Worm (Caenorhabditis elegans) whole organism, L4 larva: ENCODE data around the gene F26H11.8.
A peak's percentile ranks its signal among the peaks of the same experiment; 100 is the strongest.

Source experiments
- F49E8.2 ChIP-seq: sonication (generic microtip); optimal IDR thresholded peaks from 2 replicates; lab custom pipeline; 2016; ENCODE audit warnings: missing compliant biosample characterization, mild to moderate bottlenecking, missing genetic modification characterization, borderline replicate concordance
- T26A8.4 ChIP-seq: fragments of 200-800 bp; sonication (Bioruptor generic); IDR thresholded peaks from 2 replicates; pipeline ENCODE4 v1.3.6; 2022; ENCODE audit warnings: missing genetic modification characterization, missing compliant biosample characterization
- Y5F2A.4 ChIP-seq: fragments of 200-800 bp; sonication (Bioruptor generic); optimal IDR thresholded peaks from 2 replicates; lab custom pipeline; 2018; ENCODE audit warnings: mild to moderate bottlenecking, missing genetic modification characterization, missing compliant biosample characterization
- ZK337.2 ChIP-seq: fragments of 200-800 bp; sonication (Bioruptor generic); IDR thresholded peaks from 2 replicates; pipeline ENCODE4 v1.3.6; 2022; ENCODE audit warnings: missing genetic modification reagents, missing genetic modification characterization, missing compliant biosample characterization
- aly-2 ChIP-seq: sonication (generic microtip); optimal IDR thresholded peaks from 2 replicates; lab custom pipeline; 2018; ENCODE audit warnings: missing biosample characterization, missing genetic modification characterization
- cey-2 ChIP-seq: sonication (generic microtip); optimal IDR thresholded peaks from 3 replicates; lab custom pipeline; 2017; ENCODE audit warnings: missing genetic modification characterization, mild to moderate bottlenecking, missing compliant biosample characterization, antibody characterized with exemption, borderline replicate concordance; ENCODE audit not compliant: insufficient read depth
- ctbp-1 ChIP-seq: fragments of 200-800 bp; sonication (Bioruptor generic); IDR thresholded peaks from 2 replicates; pipeline ENCODE4 v1.3.6; 2022; ENCODE audit warnings: missing genetic modification reagents, missing genetic modification characterization, missing compliant biosample characterization
- daf-12 ChIP-seq: fragments of 150-350 bp; optimal IDR thresholded peaks from 2 replicates; lab custom pipeline; 2014; ENCODE audit warnings: missing biosample characterization, missing genetic modification reagents, missing genetic modification characterization
- daf-19 ChIP-seq: fragments of 200-800 bp; sonication (Bioruptor generic); conservative IDR thresholded peaks from 2 replicates; pipeline ENCODE4 v1.3.6; 2022; ENCODE audit warnings: missing genetic modification characterization, missing compliant biosample characterization
- daf-8 ChIP-seq: fragments of 200-800 bp; sonication (Bioruptor generic); IDR thresholded peaks from 2 replicates; pipeline ENCODE4 v1.3.6; 2022; ENCODE audit warnings: missing genetic modification characterization, missing compliant biosample characterization
- dmd-6 ChIP-seq: fragments of 200-800 bp; sonication (Bioruptor generic); IDR thresholded peaks from 2 replicates; pipeline ENCODE4 v1.3.6; 2022; ENCODE audit warnings: missing genetic modification reagents, missing genetic modification characterization, missing compliant biosample characterization
- dpl-1 ChIP-seq: fragments of 150-350 bp; optimal IDR thresholded peaks from 2 replicates; lab custom pipeline; 2014; ENCODE audit warnings: missing biosample characterization, missing genetic modification reagents, missing genetic modification characterization
- dve-1 ChIP-seq: sonication (generic microtip); optimal IDR thresholded peaks from 2 replicates; lab custom pipeline; 2017; ENCODE audit warnings: antibody characterized with exemption, mild to moderate bottlenecking, missing genetic modification characterization, missing compliant biosample characterization; ENCODE audit not compliant: insufficient read depth
- fkh-10 ChIP-seq: fragments of 150-350 bp; optimal IDR thresholded peaks from 2 replicates; lab custom pipeline; 2014; ENCODE audit warnings: missing biosample characterization, missing genetic modification reagents, missing genetic modification characterization
- hmg-1.1 ChIP-seq: fragments of 200-800 bp; sonication (Bioruptor generic); IDR thresholded peaks from 2 replicates; pipeline ENCODE4 v1.3.6; 2022; ENCODE audit warnings: missing genetic modification reagents, missing genetic modification characterization, missing compliant biosample characterization
- lin-1 ChIP-seq: fragments of 200-800 bp; sonication (Bioruptor generic); IDR thresholded peaks from 2 replicates; pipeline ENCODE4 v1.3.6; 2022; ENCODE audit warnings: missing genetic modification reagents, missing genetic modification characterization, missing compliant biosample characterization
- lin-13 ChIP-seq: fragments of 150-350 bp; optimal IDR thresholded peaks from 2 replicates; lab custom pipeline; 2014; ENCODE audit warnings: missing biosample characterization, missing genetic modification reagents, missing genetic modification characterization
- lin-38 ChIP-seq: fragments of 200-800 bp; sonication (Bioruptor generic); IDR thresholded peaks from 2 replicates; pipeline ENCODE4 v1.3.6; 2022; ENCODE audit warnings: missing genetic modification reagents, missing genetic modification characterization, missing compliant biosample characterization
- lsy-2 ChIP-seq, 2 experiments: fragments of 150-350 bp in 1 of 2; sonication (generic microtip) in 1 of 2; optimal IDR thresholded peaks; 2 replicates each; lab custom pipeline; 2014 to 2017; ENCODE audit warnings: missing biosample characterization in 2 of 2, missing genetic modification characterization in 2 of 2
- nhr-10 ChIP-seq: fragments of 150-350 bp; optimal IDR thresholded peaks from 2 replicates; lab custom pipeline; 2014; ENCODE audit warnings: missing biosample characterization, missing genetic modification characterization
- nhr-11 ChIP-seq: fragments of 150-350 bp; optimal IDR thresholded peaks from 2 replicates; lab custom pipeline; 2014; ENCODE audit warnings: missing biosample characterization, missing genetic modification characterization
- nhr-111 ChIP-seq: fragments of 200-800 bp; sonication (Bioruptor generic); optimal IDR thresholded peaks from 2 replicates; lab custom pipeline; 2018; ENCODE audit warnings: mild to moderate bottlenecking, missing genetic modification characterization, missing compliant biosample characterization
- nhr-25 ChIP-seq: sonication (generic microtip); optimal IDR thresholded peaks from 2 replicates; lab custom pipeline; 2017; ENCODE audit warnings: missing genetic modification characterization, mild to moderate bottlenecking, missing compliant biosample characterization, antibody characterized with exemption, moderate library complexity, borderline replicate concordance; ENCODE audit not compliant: insufficient read depth
- nhr-42 ChIP-seq: fragments of 200-800 bp; sonication (Bioruptor generic); IDR thresholded peaks from 2 replicates; pipeline ENCODE4 v1.3.6; 2022; ENCODE audit warnings: missing genetic modification characterization, missing compliant biosample characterization
- set-16 ChIP-seq: fragments of 200-800 bp; sonication (Bioruptor generic); IDR thresholded peaks from 2 replicates; pipeline ENCODE4 v1.3.6; 2022; ENCODE audit warnings: missing genetic modification reagents, missing genetic modification characterization, missing compliant biosample characterization
- spr-1 ChIP-seq: sonication (generic microtip); optimal IDR thresholded peaks from 2 replicates; lab custom pipeline; 2016; ENCODE audit warnings: mild to moderate bottlenecking, missing genetic modification characterization, missing compliant biosample characterization
- tra-1 ChIP-seq: fragments of 200-800 bp; sonication (Bioruptor generic); IDR thresholded peaks from 2 replicates; pipeline ENCODE4 v1.3.6; 2022; ENCODE audit warnings: missing genetic modification reagents, missing genetic modification characterization, missing compliant biosample characterization
- unc-130 ChIP-seq: sonication (generic microtip); optimal IDR thresholded peaks from 2 replicates; lab custom pipeline; 2016; ENCODE audit warnings: missing genetic modification reagents, missing genetic modification characterization, missing compliant biosample characterization
- unc-39 ChIP-seq: sonication (generic microtip); optimal IDR thresholded peaks from 2 replicates; lab custom pipeline; 2017; ENCODE audit warnings: missing biosample characterization, missing genetic modification characterization
- unc-62 ChIP-seq, 3 experiments: fragments of 150-350 bp in 1 of 3; sonication (generic microtip); optimal IDR thresholded peaks in 2 of 3; peaks in 1 of 3; 1 replicate in 1 of 3; 2 replicates in 2 of 3; lab custom pipeline; 2014 to 2017; ENCODE audit warnings: missing biosample characterization in 3 of 3, missing genetic modification characterization in 3 of 3, missing genetic modification reagents in 3 of 3, missing genotype in 1 of 3
- vab-7 ChIP-seq: fragments of 200-800 bp; sonication (Bioruptor generic); IDR thresholded peaks from 2 replicates; pipeline ENCODE4 v1.3.6; 2022; ENCODE audit warnings: missing genetic modification reagents, missing genetic modification characterization, missing compliant biosample characterization
- zag-1 ChIP-seq: fragments of 150-350 bp; optimal IDR thresholded peaks from 2 replicates; lab custom pipeline; 2014; ENCODE audit warnings: missing biosample characterization, missing genetic modification characterization
- zfp-2 ChIP-seq: sonication (generic microtip); optimal IDR thresholded peaks from 2 replicates; lab custom pipeline; 2016; ENCODE audit warnings: mild to moderate bottlenecking, missing genetic modification characterization, missing compliant biosample characterization
- zfp-3 ChIP-seq: fragments of 200-800 bp; sonication (Bioruptor generic); conservative IDR thresholded peaks from 2 replicates; pipeline ENCODE4 v1.3.6; 2022; ENCODE audit warnings: missing genetic modification reagents, missing genetic modification characterization, missing compliant biosample characterization
- zip-2 ChIP-seq: fragments of 150-350 bp; optimal IDR thresholded peaks from 2 replicates; lab custom pipeline; 2014; ENCODE audit warnings: missing biosample characterization, missing genetic modification characterization

F26H11.8 gene

ce11 chrII:14407332-14408270, 19.3 kb downstream of the F26H11.8 start (continued):
- TF ChIP-seq daf-8: no peak
- TF ChIP-seq aly-2 (tag; lab: Kevin White, UChicago): no peak
- peak; percentile 54; the same call in 1 of the 2 replicates for TF ChIP-seq lin-1
- no peak for TF ChIP-seq dmd-6 (GFP tag; lab: Robert Waterston, UW)
- no peak for TF ChIP-seq zag-1 (tag; lab: Kevin White, UChicago)
- TF ChIP-seq vab-7: no peak
- no peak for TF ChIP-seq lin-13 (GFP tag; lab: Kevin White, UChicago)
- TF ChIP-seq zfp-2 (tag; lab: Kevin White, UChicago): no peak
- TF ChIP-seq dpl-1 (GFP tag; lab: Kevin White, UChicago): peak; percentile 31
- TF ChIP-seq nhr-111 (GFP tag; lab: Kevin White, UChicago): no peak
- peak; percentile 7; the same call in 1 of the 2 replicates for TF ChIP-seq hmg-1.1 (GFP tag; lab: Robert Waterston, UW)
- no peak for TF ChIP-seq tra-1 (GFP tag; lab: Robert Waterston, UW)
- TF ChIP-seq unc-39 (tag; lab: Kevin White, UChicago): no peak
- TF ChIP-seq unc-62 (GFP tag; optimal IDR thresholded peaks at IDR 0.05 in 1 of 2; lab: Kevin White, UChicago): no peak
- no peak for TF ChIP-seq unc-62 (tag; optimal IDR thresholded peaks at IDR 0.05; lab: Kevin White, UChicago)
- peak; percentile 66 for TF ChIP-seq nhr-25 (tag; lab: Kevin White, UChicago)
- peak; percentile 88 for TF ChIP-seq nhr-42
- peak; percentile 52 for TF ChIP-seq spr-1
- peak; percentile 38 for TF ChIP-seq zip-2 (tag; lab: Kevin White, UChicago)
- TF ChIP-seq set-16: no peak
- no peak for TF ChIP-seq Y5F2A.4 (GFP tag; lab: Kevin White, UChicago)
- TF ChIP-seq lin-38: peak; percentile 72
- no peak for TF ChIP-seq daf-12
- no peak for TF ChIP-seq nhr-10 (tag; lab: Kevin White, UChicago)
- TF ChIP-seq ZK337.2 (GFP tag; lab: Robert Waterston, UW): no peak
- 0 out of 2 replicates have a peak, but pooled peaks have one; percentile 62 for TF ChIP-seq ctbp-1
- no peak for TF ChIP-seq cey-2 (tag; lab: Kevin White, UChicago)
- no peak for TF ChIP-seq fkh-10 (GFP tag; lab: Kevin White, UChicago)
- TF ChIP-seq, all 104 proteins: peak for 41

ce11 chrII:14408312-14408711, 20.0 kb downstream of the F26H11.8 start, which contains the start of gene F26H11.4:
TSS of gene F26H11.4 (plus strand) at chrII:14408612.
- TF ChIP-seq lin-1 (0 out of 2 replicates have a peak, but pooled peaks have one; percentile 3), nhr-11 (no peak)
- TF ChIP-seq, all 104 proteins: peak for 1

- TF ChIP-seq unc-130 (GFP tag; lab: Kevin White, UChicago): peak; percentile 73
- TF ChIP-seq zip-2 (tag; lab: Kevin White, UChicago): no peak
- TF ChIP-seq lin-38: peak; percentile 54
- TF ChIP-seq T26A8.4 (GFP tag; lab: Robert Waterston, UW): no peak
- peak; percentile 66 for TF ChIP-seq F49E8.2 (tag; lab: Kevin White, UChicago)
- peak in 1 of 2 experiments; percentile 70 for TF ChIP-seq lsy-2 (tag; optimal IDR thresholded peaks at IDR 0.05; lab: Kevin White, UChicago)
Observed at ce11 chrII:14410768-14411167, 22.5 kb downstream of the F26H11.8 start, which contains the start of gene dsb-2. TSS of gene dsb-2 (plus strand) at chrII:14411095.

- no peak for TF ChIP-seq dve-1 (tag; lab: Kevin White, UChicago)
- peak; percentile 1 for TF ChIP-seq dpl-1 (GFP tag; lab: Kevin White, UChicago)
- TF ChIP-seq daf-19 (GFP tag; lab: Robert Waterston, UW): 0 out of 2 replicates have a peak, but pooled peaks have one; percentile 40
- TF ChIP-seq zfp-3: no peak
Observed at ce11 chrII:14413035-14413525, 24.8 kb downstream of the F26H11.8 start, which contains the start of gene exl-1. TSS of gene exl-1 (minus strand) at chrII:14413475.
